Worm (Caenorhabditis elegans) whole organism, mixed stage, embryonic: ENCODE data around the gene W10G11.1.

Experiments
- ceh-83 ChIP-seq: fragments of 200-800 bp; sonication (Bioruptor generic); optimal IDR thresholded peaks from 2 replicates; lab custom pipeline; 2018; ENCODE audit warnings: mild to moderate bottlenecking, missing genetic modification characterization, missing compliant biosample characterization
- cnd-1 ChIP-seq: fragments of 200-800 bp; sonication (Bioruptor generic); optimal IDR thresholded peaks from 2 replicates; lab custom pipeline; 2018; ENCODE audit warnings: mild to moderate bottlenecking, missing genetic modification characterization, missing compliant biosample characterization
- flh-1 ChIP-seq: fragments of 200-800 bp; sonication (Bioruptor generic); optimal IDR thresholded peaks from 2 replicates; lab custom pipeline; 2018; ENCODE audit warnings: mild to moderate bottlenecking, missing genetic modification characterization, moderate library complexity, missing compliant biosample characterization
- lin-13 ChIP-seq: fragments of 150-350 bp; optimal IDR thresholded peaks from 2 replicates; lab custom pipeline; 2014; ENCODE audit warnings: missing biosample characterization, missing genetic modification characterization
- nhr-28 ChIP-seq: fragments of 150-350 bp; optimal IDR thresholded peaks from 2 replicates; lab custom pipeline; 2014; ENCODE audit warnings: missing biosample characterization, missing genetic modification characterization
- sptf-1 ChIP-seq: sonication (generic microtip); optimal IDR thresholded peaks from 2 replicates; lab custom pipeline; 2017; ENCODE audit warnings: mild to moderate bottlenecking, missing genetic modification characterization, moderate library complexity, missing compliant biosample characterization

DNA sequence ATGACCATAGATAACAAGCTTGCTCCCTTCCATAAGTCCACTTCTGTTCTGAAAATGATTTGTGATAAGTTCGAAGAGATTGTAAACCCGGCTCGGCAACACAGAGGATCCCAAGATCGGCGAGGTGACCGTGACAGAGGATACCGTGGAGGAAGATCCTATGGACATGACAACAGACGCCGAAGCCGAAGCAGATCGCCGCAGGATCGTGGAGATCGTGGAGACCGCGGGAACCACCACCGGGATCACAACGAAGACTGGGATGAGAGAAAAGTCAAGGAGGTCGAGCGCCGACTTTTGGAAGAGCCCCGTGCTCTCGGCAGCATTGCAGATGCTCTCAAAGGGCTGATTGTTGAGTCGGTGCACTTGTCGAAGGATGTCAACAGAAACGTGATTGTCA is 44.1 kb upstream of the W10G11.1 start:
- TF ChIP-seq flh-1 (GFP tag; lab: Kevin White, UChicago): no peak
- TF ChIP-seq lin-13: no peak
- no peak for TF ChIP-seq sptf-1 (tag; lab: Kevin White, UChicago)
- TF ChIP-seq nhr-28 (tag; lab: Kevin White, UChicago): no peak
- no peak for TF ChIP-seq cnd-1
- TF ChIP-seq ceh-83 (GFP tag; lab: Kevin White, UChicago): no peak
